Fruit fly (Drosophila melanogaster) whole organism, pupa: Measurements from ENCODE around the gene CG12540.

Source experiments
- CG10348 ChIP-seq: fragments of 200-800 bp; sonication (Bioruptor generic); IDR thresholded peaks from 2 replicates; pipeline ENCODE4 v1.3.6; 2022; ENCODE audit warnings: missing biosample characterization, missing genetic modification characterization
- CG12605 ChIP-seq: fragments of 200-800 bp; sonication (Bioruptor generic); IDR thresholded peaks from 2 replicates; pipeline ENCODE4 v1.3.6; 2022; ENCODE audit warnings: missing biosample characterization, missing genetic modification characterization
- CG13204 ChIP-seq: fragments of 200-800 bp; sonication (Bioruptor generic); optimal IDR thresholded peaks from 2 replicates; lab custom pipeline; 2018; ENCODE audit warnings: missing biosample characterization, mild to moderate bottlenecking, missing genetic modification characterization, moderate library complexity
- CG14655 ChIP-seq: fragments of 200-800 bp; sonication (Bioruptor generic); optimal IDR thresholded peaks from 3 replicates; lab custom pipeline; 2017; ENCODE audit warnings: mild to moderate bottlenecking, missing biosample characterization, missing genetic modification reagents, missing genetic modification characterization
- CG15710 ChIP-seq: fragments of 200-800 bp; sonication (Bioruptor generic); optimal IDR thresholded peaks from 2 replicates; lab custom pipeline; 2018; ENCODE audit warnings: missing biosample characterization, mild to moderate bottlenecking, missing genetic modification characterization, moderate library complexity
- CG17806 ChIP-seq: fragments of 200-800 bp; sonication (Bioruptor generic); optimal IDR thresholded peaks from 2 replicates; lab custom pipeline; 2018; ENCODE audit warnings: missing biosample characterization, mild to moderate bottlenecking, missing genetic modification characterization, moderate library complexity
- CG32121 ChIP-seq: fragments of 200-800 bp; sonication (Bioruptor generic); IDR thresholded peaks from 2 replicates; pipeline ENCODE4 v1.3.6; 2022; ENCODE audit warnings: missing biosample characterization, missing genetic modification characterization
- CG34367 ChIP-seq: fragments of 200-800 bp; sonication (Bioruptor generic); optimal IDR thresholded peaks from 2 replicates; lab custom pipeline; 2018; ENCODE audit warnings: missing biosample characterization, mild to moderate bottlenecking, missing genetic modification characterization
- CG4496 ChIP-seq: fragments of 200-800 bp; sonication (Bioruptor generic); IDR thresholded peaks from 3 replicates; pipeline ENCODE4 v1.3.6; 2022; ENCODE audit warnings: missing biosample characterization, missing genetic modification characterization
- CG8159 ChIP-seq: fragments of 200-800 bp; sonication (Bioruptor generic); optimal IDR thresholded peaks from 3 replicates; lab custom pipeline; 2018; ENCODE audit warnings: missing biosample characterization, mild to moderate bottlenecking, missing genetic modification characterization, moderate library complexity
- CG8301 ChIP-seq: fragments of 200-800 bp; sonication (Bioruptor generic); optimal IDR thresholded peaks from 2 replicates; lab custom pipeline; 2018; ENCODE audit warnings: missing biosample characterization, mild to moderate bottlenecking, missing genetic modification characterization
- CG9948 ChIP-seq: fragments of 200-800 bp; sonication (Bioruptor generic); optimal IDR thresholded peaks from 2 replicates; lab custom pipeline; 2018; ENCODE audit warnings: missing biosample characterization, mild to moderate bottlenecking, missing genetic modification characterization, moderate library complexity
- D1 ChIP-seq: fragments of 200-800 bp; sonication (Bioruptor generic); optimal IDR thresholded peaks from 2 replicates; lab custom pipeline; 2018; ENCODE audit warnings: missing biosample characterization, mild to moderate bottlenecking, missing genetic modification characterization, moderate library complexity
- EcR ChIP-seq: fragments of 200-800 bp; sonication (Bioruptor generic); optimal IDR thresholded peaks from 3 replicates; lab custom pipeline; 2019; ENCODE audit warnings: missing biosample characterization, missing genetic modification characterization, mild to moderate bottlenecking, moderate library complexity, missing genetic modification reagents
- Ets98B ChIP-seq: fragments of 200-800 bp; sonication (Bioruptor generic); IDR thresholded peaks from 2 replicates; pipeline ENCODE4 v1.3.6; 2022; ENCODE audit warnings: missing biosample characterization, missing genetic modification characterization
- Pif1A ChIP-seq: fragments of 200-800 bp; sonication (Bioruptor generic); optimal IDR thresholded peaks from 3 replicates; lab custom pipeline; 2016; ENCODE audit warnings: missing biosample characterization, missing genetic modification characterization
- Pif1B ChIP-seq: fragments of 200-800 bp; sonication (Bioruptor generic); optimal IDR thresholded peaks from 3 replicates; lab custom pipeline; 2016; ENCODE audit warnings: missing biosample characterization, missing genetic modification characterization
- Snoo ChIP-seq: fragments of 200-800 bp; sonication (Bioruptor generic); optimal IDR thresholded peaks from 3 replicates; lab custom pipeline; 2017; ENCODE audit warnings: missing biosample characterization, mild to moderate bottlenecking, missing genetic modification characterization, inconsistent platforms
- fd96Ca ChIP-seq: fragments of 200-800 bp; sonication (Bioruptor generic); IDR thresholded peaks from 3 replicates; pipeline ENCODE4 v1.3.6; 2022; ENCODE audit warnings: missing biosample characterization, missing genetic modification characterization
- gl ChIP-seq: fragments of 200-800 bp; sonication (Bioruptor generic); optimal IDR thresholded peaks from 2 replicates; lab custom pipeline; 2018; ENCODE audit warnings: missing biosample characterization, mild to moderate bottlenecking, missing genetic modification characterization
- rn ChIP-seq: fragments of 200-800 bp; sonication (Bioruptor generic); IDR thresholded peaks from 2 replicates; pipeline ENCODE4 v1.3.6; 2022; ENCODE audit warnings: missing biosample characterization, missing genetic modification characterization

The CG12540 gene

DNA sequence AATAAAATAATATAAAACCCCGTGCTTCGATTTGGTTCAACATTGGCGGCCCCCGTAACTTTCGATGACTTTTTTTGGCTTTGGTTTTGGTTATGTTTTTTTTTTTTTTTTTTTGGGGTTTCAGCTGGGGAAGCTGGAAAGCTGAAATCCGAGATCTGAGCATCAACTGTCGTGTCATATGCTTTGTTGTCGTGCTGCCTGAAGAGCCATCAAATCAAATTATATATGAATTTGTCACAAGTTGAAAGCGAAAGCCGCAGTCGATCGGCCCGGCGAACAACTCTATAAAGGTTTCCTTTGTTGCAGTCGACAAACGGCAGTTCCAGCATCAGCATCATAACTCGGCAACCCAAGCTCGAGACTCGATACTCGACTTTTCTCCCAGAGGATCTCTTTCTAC is at the start of gene CG12540:
TSS of gene CG12540 (plus strand) at position 301 of the 400 bp plus-strand sequence.
- TF ChIP-seq CG32121 (GFP tag; lab: Robert Waterston, UW) (no peak), CG13204 (GFP tag; lab: Kevin White, UChicago) (no peak), rn (GFP tag; lab: Robert Waterston, UW) (no peak), CG12605 (GFP tag; lab: Robert Waterston, UW) (no peak), CG8301 (tag; lab: Kevin White, UChicago) (no peak), Snoo (tag; lab: Kevin White, UChicago) (no peak), CG8159 (no peak), EcR (GFP tag; lab: Kevin White, UChicago) (no peak), Pif1B (GFP tag; lab: Kevin White, UChicago) (no peak)

DNA sequence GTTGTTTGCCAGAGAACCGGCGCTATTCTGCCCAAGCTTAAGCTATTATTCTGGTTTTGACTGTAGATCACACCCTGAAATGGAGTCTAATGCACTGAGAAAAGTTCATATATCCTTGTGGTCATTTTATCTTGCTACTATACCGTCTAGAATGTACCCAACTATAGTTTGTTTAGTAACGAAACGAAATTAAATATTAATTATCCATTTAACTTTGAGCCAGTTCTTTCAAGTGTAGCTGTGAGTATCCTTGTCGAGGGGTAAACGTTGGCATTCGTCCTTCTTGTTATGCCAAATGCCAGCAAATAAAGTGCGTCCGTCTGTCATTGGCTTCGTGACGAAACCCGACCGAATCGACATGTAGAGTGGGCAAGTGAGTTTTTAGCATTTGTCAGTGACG is 49.1 kb upstream of the CG12540 start:
- no peak for TF ChIP-seq CG8159
- no peak for TF ChIP-seq CG15710 (tag; lab: Kevin White, UChicago)
- TF ChIP-seq CG10348 (GFP tag; lab: Robert Waterston, UW), result no peak
- TF ChIP-seq fd96Ca (GFP tag; lab: Robert Waterston, UW), result no peak
- no peak for TF ChIP-seq CG9948
- no peak for TF ChIP-seq EcR (GFP tag; lab: Kevin White, UChicago)
- TF ChIP-seq CG34367, result no peak
- no peak for TF ChIP-seq Ets98B (GFP tag; lab: Robert Waterston, UW)
- TF ChIP-seq CG17806 (tag; lab: Kevin White, UChicago), result no peak
- TF ChIP-seq Pif1B (GFP tag; lab: Kevin White, UChicago), result no peak
- no peak for TF ChIP-seq CG32121 (GFP tag; lab: Robert Waterston, UW)
- TF ChIP-seq rn (GFP tag; lab: Robert Waterston, UW), result no peak
- TF ChIP-seq, all 21 proteins: peak for 0

DNA sequence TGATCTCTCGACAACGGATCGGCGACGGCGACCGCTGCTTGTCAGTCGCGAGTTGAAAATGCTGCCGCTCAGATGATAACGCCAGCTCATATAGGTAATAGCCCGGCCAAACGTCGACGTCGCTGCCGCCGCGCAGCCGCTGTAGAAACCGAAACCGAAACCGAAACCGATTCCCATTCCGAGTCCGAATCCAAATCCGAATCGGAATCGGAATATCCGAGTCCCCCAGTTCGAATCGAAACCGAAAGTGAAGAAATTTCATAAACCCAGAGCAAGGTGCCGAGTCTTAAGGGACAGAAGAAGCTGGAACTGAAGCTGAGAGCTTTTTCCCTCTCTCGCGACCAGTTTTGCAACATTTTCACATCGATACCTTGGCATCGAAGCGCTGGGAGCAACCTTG is 15.9 kb upstream of the CG12540 start, which contains the start of gene CG9411:
TSS of gene CG9411 (minus strand) at position 67 of the 400 bp plus-strand sequence.
- no peak for TF ChIP-seq CG12605 (GFP tag; lab: Robert Waterston, UW)
- no peak for TF ChIP-seq CG34367
- no peak for TF ChIP-seq rn (GFP tag; lab: Robert Waterston, UW)
- TF ChIP-seq CG13204 (GFP tag; lab: Kevin White, UChicago), result no peak

DNA sequence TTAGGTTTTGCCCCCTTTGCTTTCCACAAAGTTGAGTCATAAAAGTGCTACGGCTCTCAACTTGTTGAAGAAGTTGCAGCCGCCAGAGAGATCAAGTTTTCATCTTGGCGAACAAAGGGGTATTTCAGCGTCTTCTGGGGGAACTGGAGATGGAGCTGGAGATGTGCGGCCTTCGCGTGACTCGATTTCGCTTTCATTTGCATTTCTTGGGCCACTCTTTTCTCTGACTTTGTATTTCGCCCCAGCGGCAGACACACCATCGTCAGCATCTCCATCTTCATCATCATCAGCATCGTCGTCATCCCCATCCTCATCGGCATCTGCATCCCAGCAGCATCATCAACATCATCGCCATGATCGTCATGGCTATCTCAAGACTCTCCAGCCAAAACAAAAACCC is 14.7 kb upstream of the CG12540 start:
- TF ChIP-seq fd96Ca (GFP tag; lab: Robert Waterston, UW), result no peak

DNA sequence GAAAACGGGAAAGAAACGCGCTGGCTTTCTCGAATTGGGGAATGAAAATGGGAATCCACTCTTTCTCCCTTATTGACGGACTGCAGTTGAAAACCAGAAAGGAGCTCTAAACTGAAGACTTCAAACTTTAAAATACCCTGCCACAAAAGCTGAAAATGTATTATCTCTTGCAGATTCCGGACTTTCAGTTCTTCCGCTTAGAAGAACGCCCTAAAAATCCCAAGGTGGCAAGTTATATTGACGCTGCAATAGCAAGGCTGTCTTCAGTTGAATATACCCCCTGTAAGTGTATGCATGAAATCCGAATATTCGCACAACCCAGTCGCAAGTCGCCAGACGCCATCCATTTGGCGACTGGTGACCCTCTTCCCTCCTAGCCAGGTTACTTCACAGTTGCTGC is 14.3 kb upstream of the CG12540 start:
- TF ChIP-seq CG14655 (GFP tag; lab: Kevin White, UChicago) (peak; percentile 88), rn (GFP tag; lab: Robert Waterston, UW) (peak; percentile 77; the same call in 1 of the 2 replicates), Ets98B (GFP tag; lab: Robert Waterston, UW) (peak; percentile 90), CG4496 (GFP tag; lab: Robert Waterston, UW) (peak; percentile 92), CG12605 (GFP tag; lab: Robert Waterston, UW) (peak; percentile 59), CG34367 (peak; percentile 70), Snoo (tag; lab: Kevin White, UChicago) (peak; percentile 88), Pif1B (GFP tag; lab: Kevin White, UChicago) (peak; percentile 85), D1 (tag; lab: Kevin White, UChicago) (no peak), CG8301 (tag; lab: Kevin White, UChicago) (peak; percentile 86), CG8159 (peak; percentile 80), CG17806 (tag; lab: Kevin White, UChicago) (peak; percentile 70), CG9948 (peak; percentile 77), Pif1A (GFP tag; lab: Kevin White, UChicago) (peak; percentile 90), CG10348 (GFP tag; lab: Robert Waterston, UW) (0 out of 2 replicates have a peak, but pooled peaks have one; percentile 18), EcR (GFP tag; lab: Kevin White, UChicago) (no peak), gl (tag; lab: Kevin White, UChicago) (peak; percentile 55), CG13204 (GFP tag; lab: Kevin White, UChicago) (no peak), CG32121 (GFP tag; lab: Robert Waterston, UW) (peak; percentile 85), CG15710 (tag; lab: Kevin White, UChicago) (peak; percentile 80), fd96Ca (GFP tag; lab: Robert Waterston, UW) (peak; percentile 94)

DNA sequence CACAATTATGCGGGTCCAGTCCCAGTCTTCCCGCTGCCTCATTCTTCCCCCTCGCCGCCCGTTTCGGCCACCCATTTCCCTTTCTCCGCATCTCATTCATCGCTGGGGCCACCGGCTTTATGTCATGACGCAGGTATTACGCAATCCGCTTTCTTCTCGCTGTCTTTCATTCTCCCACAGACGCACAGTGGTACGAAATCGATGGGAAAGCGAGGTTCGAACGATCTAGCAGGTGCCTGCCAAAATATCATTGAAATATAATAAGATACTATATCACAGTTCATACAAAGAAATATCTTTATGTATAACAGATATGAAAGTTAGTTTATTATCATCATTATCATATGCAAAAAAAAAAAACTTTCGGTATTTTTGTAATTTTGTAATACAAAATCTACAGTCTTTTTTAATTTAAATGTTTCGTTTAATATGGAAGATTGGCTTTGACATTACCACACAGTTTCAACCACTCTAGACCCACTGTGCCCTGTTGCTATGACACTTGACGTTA is 12.4 kb upstream of the CG12540 start:
- TF ChIP-seq Ets98B (GFP tag; lab: Robert Waterston, UW), result peak; percentile 29; the same call in 1 of the 2 replicates
- peak; percentile 4 for TF ChIP-seq D1 (tag; lab: Kevin White, UChicago)
- peak; percentile 45; the same call in 1 of the 2 replicates for TF ChIP-seq CG32121 (GFP tag; lab: Robert Waterston, UW)
- TF ChIP-seq CG14655 (GFP tag; lab: Kevin White, UChicago), result peak; percentile 79
- peak; percentile 83 for TF ChIP-seq Snoo (tag; lab: Kevin White, UChicago)
- no peak for TF ChIP-seq CG13204 (GFP tag; lab: Kevin White, UChicago)
- no peak for TF ChIP-seq EcR (GFP tag; lab: Kevin White, UChicago)
- peak; percentile 69 for TF ChIP-seq Pif1B (GFP tag; lab: Kevin White, UChicago)
- peak; percentile 62 for TF ChIP-seq CG8301 (tag; lab: Kevin White, UChicago)
- TF ChIP-seq Pif1A (GFP tag; lab: Kevin White, UChicago), result peak; percentile 75
- no peak for TF ChIP-seq rn (GFP tag; lab: Robert Waterston, UW)
- TF ChIP-seq fd96Ca (GFP tag; lab: Robert Waterston, UW), result peak; percentile 44; the same call in 1 of the 3 replicates
- no peak for TF ChIP-seq CG12605 (GFP tag; lab: Robert Waterston, UW)
- TF ChIP-seq CG8159, result peak; percentile 75
- TF ChIP-seq CG9948, result peak; percentile 68
- no peak for TF ChIP-seq gl (tag; lab: Kevin White, UChicago)
- peak; percentile 59; the same call in 1 of the 3 replicates for TF ChIP-seq CG4496 (GFP tag; lab: Robert Waterston, UW)
- peak; percentile 7 for TF ChIP-seq CG34367
- peak; percentile 68 for TF ChIP-seq CG15710 (tag; lab: Kevin White, UChicago)
- TF ChIP-seq CG10348 (GFP tag; lab: Robert Waterston, UW), result no peak
- peak; percentile 51 for TF ChIP-seq CG17806 (tag; lab: Kevin White, UChicago)
